Worm (Caenorhabditis elegans) whole organism, late embryonic: ENCODE results near the gene gpa-13.

Experiments
- C08G9.2 ChIP-seq: sonication (generic microtip); optimal IDR thresholded peaks from 2 replicates; lab custom pipeline; 2016; ENCODE audit warnings: mild to moderate bottlenecking, missing genetic modification characterization, moderate library complexity, missing compliant biosample characterization
- C38D4.7 ChIP-seq: fragments of 200-800 bp; sonication (Bioruptor generic); optimal IDR thresholded peaks from 2 replicates; lab custom pipeline; 2018; ENCODE audit warnings: mild to moderate bottlenecking, missing genetic modification characterization, moderate library complexity, missing compliant biosample characterization
- T23F11.4 ChIP-seq: fragments of 200-800 bp; sonication (Bioruptor generic); optimal IDR thresholded peaks from 2 replicates; lab custom pipeline; 2018; ENCODE audit warnings: mild to moderate bottlenecking, missing genetic modification characterization, missing compliant biosample characterization
- Y22D7AL.16 ChIP-seq: sonication (generic microtip); optimal IDR thresholded peaks from 2 replicates; lab custom pipeline; 2016; ENCODE audit warnings: missing genetic modification characterization, missing compliant biosample characterization
- ceh-18 ChIP-seq: sonication (generic microtip); optimal IDR thresholded peaks from 2 replicates; lab custom pipeline; 2016; ENCODE audit warnings: missing genetic modification characterization, missing compliant biosample characterization
- ceh-22 ChIP-seq: sonication (generic microtip); optimal IDR thresholded peaks from 2 replicates; lab custom pipeline; 2017; ENCODE audit warnings: missing biosample characterization, missing genetic modification characterization
- ceh-24 ChIP-seq: sonication (generic microtip); optimal IDR thresholded peaks from 2 replicates; lab custom pipeline; 2016; ENCODE audit warnings: mild to moderate bottlenecking, missing genetic modification characterization, missing compliant biosample characterization
- ceh-30 ChIP-seq: fragments of 150-350 bp; optimal IDR thresholded peaks from 2 replicates; lab custom pipeline; 2014; ENCODE audit warnings: missing biosample characterization, missing genetic modification characterization
- ceh-31 ChIP-seq: sonication (generic microtip); optimal IDR thresholded peaks from 2 replicates; lab custom pipeline; 2016; ENCODE audit warnings: missing genetic modification characterization, missing compliant biosample characterization
- ceh-6 ChIP-seq: fragments of 200-800 bp; sonication (Bioruptor generic); optimal IDR thresholded peaks from 2 replicates; lab custom pipeline; 2018; ENCODE audit warnings: mild to moderate bottlenecking, missing genetic modification characterization, missing compliant biosample characterization
- ceh-9 ChIP-seq: sonication (generic microtip); optimal IDR thresholded peaks from 2 replicates; lab custom pipeline; 2016; ENCODE audit warnings: mild to moderate bottlenecking, missing genetic modification characterization, inconsistent platforms, missing compliant biosample characterization
- dve-1 ChIP-seq: sonication (generic microtip); optimal IDR thresholded peaks from 2 replicates; lab custom pipeline; 2017; ENCODE audit warnings: antibody characterized with exemption, mild to moderate bottlenecking, missing genetic modification characterization, missing compliant biosample characterization
- elt-2 ChIP-seq: sonication (generic microtip); optimal IDR thresholded peaks from 2 replicates; lab custom pipeline; 2016; ENCODE audit warnings: missing genetic modification reagents, missing genetic modification characterization, missing compliant biosample characterization
- elt-4 ChIP-seq: sonication (generic microtip); optimal IDR thresholded peaks from 2 replicates; lab custom pipeline; 2016; ENCODE audit warnings: missing genetic modification characterization, missing compliant biosample characterization
- ets-4 ChIP-seq: sonication (generic microtip); optimal IDR thresholded peaks from 2 replicates; lab custom pipeline; 2016; ENCODE audit warnings: missing genetic modification characterization, missing compliant biosample characterization
- eyg-1 ChIP-seq: sonication (generic microtip); optimal IDR thresholded peaks from 2 replicates; lab custom pipeline; 2016; ENCODE audit warnings: missing genotype, missing genetic modification characterization, missing compliant biosample characterization
- fkh-6 ChIP-seq: sonication (generic microtip); optimal IDR thresholded peaks from 2 replicates; lab custom pipeline; 2016; ENCODE audit warnings: missing genetic modification characterization, missing compliant biosample characterization
- hlh-15 ChIP-seq: sonication (generic microtip); optimal IDR thresholded peaks from 2 replicates; lab custom pipeline; 2016; ENCODE audit warnings: missing genetic modification characterization, missing compliant biosample characterization
- hlh-8 ChIP-seq: sonication (generic microtip); optimal IDR thresholded peaks from 2 replicates; lab custom pipeline; 2016; ENCODE audit warnings: missing genotype, missing genetic modification characterization, missing compliant biosample characterization
- lim-6 ChIP-seq: sonication (generic microtip); optimal IDR thresholded peaks from 2 replicates; lab custom pipeline; 2016; ENCODE audit warnings: missing genetic modification characterization, missing compliant biosample characterization
- madf-2 ChIP-seq: sonication (generic microtip); optimal IDR thresholded peaks from 2 replicates; lab custom pipeline; 2017; ENCODE audit warnings: missing genetic modification characterization, missing compliant biosample characterization
- mec-3 ChIP-seq: sonication (generic microtip); optimal IDR thresholded peaks from 2 replicates; lab custom pipeline; 2016; ENCODE audit warnings: borderline replicate concordance, missing genetic modification characterization, missing compliant biosample characterization
- nhr-232 ChIP-seq: sonication (generic microtip); optimal IDR thresholded peaks from 2 replicates; lab custom pipeline; 2016; ENCODE audit warnings: missing genetic modification characterization, missing compliant biosample characterization
- odd-2 ChIP-seq: sonication (generic microtip); optimal IDR thresholded peaks from 2 replicates; lab custom pipeline; 2017; ENCODE audit warnings: antibody characterized with exemption, mild to moderate bottlenecking, missing genetic modification characterization, missing compliant biosample characterization
- pag-3 ChIP-seq: sonication (generic microtip); optimal IDR thresholded peaks from 2 replicates; lab custom pipeline; 2016; ENCODE audit warnings: missing compliant biosample characterization, missing genetic modification characterization, borderline replicate concordance
- pax-1 ChIP-seq: fragments of 150-350 bp; optimal IDR thresholded peaks from 2 replicates; lab custom pipeline; 2014; ENCODE audit warnings: missing biosample characterization, missing genetic modification characterization
- pha-2 ChIP-seq: sonication (generic microtip); optimal IDR thresholded peaks from 2 replicates; lab custom pipeline; 2017; ENCODE audit warnings: mild to moderate bottlenecking, missing genetic modification characterization, missing compliant biosample characterization
- pha-4 ChIP-seq: fragments of 150-350 bp; optimal IDR thresholded peaks from 2 replicates; lab custom pipeline; 2018; ENCODE audit warnings: missing biosample characterization, missing genetic modification reagents, missing genetic modification characterization
- pqm-1 ChIP-seq: sonication (generic microtip); optimal IDR thresholded peaks from 2 replicates; lab custom pipeline; 2016; ENCODE audit warnings: missing genetic modification characterization, missing compliant biosample characterization
- pros-1 ChIP-seq: fragments of 150-350 bp; optimal IDR thresholded peaks from 2 replicates; lab custom pipeline; 2014; ENCODE audit warnings: missing biosample characterization, missing genetic modification reagents, missing genetic modification characterization
- ref-2 ChIP-seq: sonication (generic microtip); optimal IDR thresholded peaks from 2 replicates; lab custom pipeline; 2016; ENCODE audit warnings: missing genetic modification characterization, missing compliant biosample characterization
- tbx-7 ChIP-seq: sonication (generic microtip); optimal IDR thresholded peaks from 2 replicates; lab custom pipeline; 2016; ENCODE audit warnings: missing genotype, missing genetic modification characterization, missing compliant biosample characterization
- ttx-3 ChIP-seq: sonication (generic microtip); optimal IDR thresholded peaks from 2 replicates; lab custom pipeline; 2016; ENCODE audit warnings: missing genetic modification reagents, missing genetic modification characterization, missing compliant biosample characterization
- unc-42 ChIP-seq: sonication (generic microtip); optimal IDR thresholded peaks from 2 replicates; lab custom pipeline; 2016; ENCODE audit warnings: missing genotype, missing genetic modification characterization, missing compliant biosample characterization
- unc-55 ChIP-seq: sonication (generic microtip); optimal IDR thresholded peaks from 2 replicates; lab custom pipeline; 2017; ENCODE audit warnings: missing biosample characterization, missing genetic modification reagents, missing genetic modification characterization
- zip-5 ChIP-seq: sonication (generic microtip); optimal IDR thresholded peaks from 2 replicates; lab custom pipeline; 2016; ENCODE audit warnings: missing genetic modification characterization, missing compliant biosample characterization

The gpa-13 gene

ce11 chrV:12725893-12726292 lies 28.8 kb downstream of the gpa-13 start, which contains the start of gene R11D1.12:
TSS of gene R11D1.12 (minus strand) at chrV:12725993.
- TF ChIP-seq dve-1 (tag; lab: Kevin White, UChicago), result no peak
- no peak for TF ChIP-seq Y22D7AL.16 (tag; lab: Kevin White, UChicago)
- TF ChIP-seq hlh-8 (tag; lab: Kevin White, UChicago), result no peak
- no peak for TF ChIP-seq fkh-6 (tag; lab: Kevin White, UChicago)
- no peak for TF ChIP-seq ceh-6 (GFP tag; lab: Kevin White, UChicago)
- no peak for TF ChIP-seq ref-2 (tag; lab: Kevin White, UChicago)
- no peak for TF ChIP-seq ttx-3 (tag; lab: Kevin White, UChicago)
- TF ChIP-seq hlh-15 (tag; lab: Kevin White, UChicago), result no peak
- no peak for TF ChIP-seq ceh-18
- no peak for TF ChIP-seq eyg-1 (tag; lab: Kevin White, UChicago)
- TF ChIP-seq ceh-30 (tag; lab: Kevin White, UChicago), result no peak
- TF ChIP-seq pax-1 (tag; lab: Kevin White, UChicago), result no peak
- no peak for TF ChIP-seq ceh-31 (tag; lab: Kevin White, UChicago)

ce11 chrV:12719713-12720112 lies 35.0 kb downstream of the gpa-13 start, which contains the start of gene R11D1.7:
TSS of gene R11D1.7 (plus strand) at chrV:12720013.
- TF ChIP-seq pag-3 (tag; lab: Kevin White, UChicago), result no peak
- TF ChIP-seq tbx-7 (tag; lab: Kevin White, UChicago), result no peak
- TF ChIP-seq lim-6 (tag; lab: Kevin White, UChicago), result no peak
- TF ChIP-seq nhr-232 (tag; lab: Kevin White, UChicago), result no peak
- TF ChIP-seq mec-3 (tag; lab: Kevin White, UChicago), result no peak
- TF ChIP-seq ceh-9, result no peak
- no peak for TF ChIP-seq ceh-6 (GFP tag; lab: Kevin White, UChicago)
- TF ChIP-seq C38D4.7 (GFP tag; lab: Kevin White, UChicago), result no peak
- no peak for TF ChIP-seq pha-4 (tag; lab: Kevin White, UChicago)
- no peak for TF ChIP-seq pqm-1 (tag; lab: Kevin White, UChicago)
- TF ChIP-seq elt-2, result no peak
- TF ChIP-seq odd-2 (tag; lab: Kevin White, UChicago), result no peak
- no peak for TF ChIP-seq elt-4 (tag; lab: Kevin White, UChicago)

ce11 chrV:12718622-12719021 lies 36.1 kb downstream of the gpa-13 start, which contains the start of gene str-181:
TSS of gene str-181 (minus strand) at chrV:12718722.
- TF ChIP-seq pros-1 (tag; lab: Kevin White, UChicago) (no peak), unc-42 (tag; lab: Kevin White, UChicago) (no peak), C08G9.2 (tag; lab: Kevin White, UChicago) (no peak), ceh-22 (tag; lab: Kevin White, UChicago) (no peak), ceh-31 (tag; lab: Kevin White, UChicago) (no peak)

ce11 chrV:12716447-12716846 lies 38.3 kb downstream of the gpa-13 start, which contains the start of gene str-178:
TSS of gene str-178 (minus strand) at chrV:12716547.
- TF ChIP-seq madf-2 (tag; lab: Kevin White, UChicago) (no peak), unc-55 (no peak), C38D4.7 (GFP tag; lab: Kevin White, UChicago) (no peak), ref-2 (tag; lab: Kevin White, UChicago) (no peak), ceh-24 (no peak), zip-5 (no peak), mec-3 (tag; lab: Kevin White, UChicago) (no peak), ets-4 (tag; lab: Kevin White, UChicago) (no peak), lim-6 (tag; lab: Kevin White, UChicago) (no peak), pha-2 (tag; lab: Kevin White, UChicago) (no peak), ceh-31 (tag; lab: Kevin White, UChicago) (no peak), T23F11.4 (GFP tag; lab: Kevin White, UChicago) (no peak), elt-2 (no peak)
